Fruit fly (Drosophila melanogaster) whole organism, embryonic: Measurements from ENCODE around the gene Dis3l2.

Source experiments
- ATbp ChIP-seq: fragments of 200-800 bp; sonication (Bioruptor generic); optimal IDR thresholded peaks from 2 replicates; lab custom pipeline; 2017; ENCODE audit warnings: missing biosample characterization, mild to moderate bottlenecking, missing genetic modification characterization, missing genetic modification reagents
- CG10274 ChIP-seq: fragments of 200-800 bp; sonication (Bioruptor generic); optimal IDR thresholded peaks from 3 replicates; lab custom pipeline; 2017; ENCODE audit warnings: missing biosample characterization, mild to moderate bottlenecking, missing genetic modification characterization
- CG10979 ChIP-seq: fragments of 200-800 bp; sonication (Bioruptor generic); optimal IDR thresholded peaks from 2 replicates; lab custom pipeline; 2018; ENCODE audit warnings: missing biosample characterization, mild to moderate bottlenecking, missing genetic modification characterization, moderate library complexity
- CG12104 ChIP-seq: fragments of 200-800 bp; sonication (Bioruptor generic); optimal IDR thresholded peaks from 3 replicates; lab custom pipeline; 2016; ENCODE audit warnings: missing biosample characterization, missing genetic modification characterization
- CG14860 ChIP-seq: fragments of 200-800 bp; sonication (Bioruptor generic); IDR thresholded peaks from 3 replicates; pipeline ENCODE4 v1.3.6; 2022; ENCODE audit warnings: missing biosample characterization, missing genetic modification characterization; ENCODE audit not compliant: partially characterized antibody
- CG1792 ChIP-seq: fragments of 200-800 bp; sonication (Bioruptor generic); optimal IDR thresholded peaks from 2 replicates; lab custom pipeline; 2016; ENCODE audit warnings: missing biosample characterization, missing genetic modification characterization
- CG30020 ChIP-seq: fragments of 200-800 bp; optimal IDR thresholded peaks from 2 replicates; lab custom pipeline; 2019; ENCODE audit warnings: missing biosample characterization, mild to moderate bottlenecking, missing genetic modification characterization, moderate library complexity
- CG30431 ChIP-seq: fragments of 200-800 bp; sonication (Bioruptor generic); optimal IDR thresholded peaks from 2 replicates; lab custom pipeline; 2017; ENCODE audit warnings: missing biosample characterization, missing genetic modification characterization
- CG31224 ChIP-seq: fragments of 200-800 bp; sonication (Bioruptor generic); IDR thresholded peaks from 2 replicates; pipeline ENCODE4 v1.3.6; 2022; ENCODE audit warnings: missing biosample characterization, missing genetic modification characterization
- CG32772 ChIP-seq: fragments of 200-800 bp; sonication (Bioruptor generic); IDR thresholded peaks from 2 replicates; pipeline ENCODE4 v1.3.6; 2022; ENCODE audit warnings: missing biosample characterization, missing genetic modification characterization
- CG33213 ChIP-seq: fragments of 200-800 bp; sonication (Bioruptor generic); optimal IDR thresholded peaks from 3 replicates; lab custom pipeline; 2016; ENCODE audit warnings: missing biosample characterization, missing genetic modification characterization
- CG6689 ChIP-seq: fragments of 200-800 bp; sonication (Bioruptor generic); IDR thresholded peaks from 2 replicates; pipeline ENCODE4 v1.3.6; 2022; ENCODE audit warnings: missing biosample characterization, missing genetic modification characterization
- CG8089 ChIP-seq: fragments of 200-800 bp; sonication (Bioruptor generic); optimal IDR thresholded peaks from 3 replicates; lab custom pipeline; 2016; ENCODE audit warnings: missing biosample characterization, missing genetic modification characterization
- CG8359 ChIP-seq: fragments of 200-800 bp; sonication (Bioruptor generic); optimal IDR thresholded peaks from 2 replicates; lab custom pipeline; 2017; ENCODE audit warnings: missing biosample characterization, mild to moderate bottlenecking, missing genetic modification characterization, borderline replicate concordance
- CG9876 ChIP-seq: fragments of 200-800 bp; sonication (Bioruptor generic); optimal IDR thresholded peaks from 2 replicates; lab custom pipeline; 2016; ENCODE audit warnings: missing biosample characterization, missing genetic modification characterization
- D19A ChIP-seq: fragments of 200-800 bp; optimal IDR thresholded peaks from 3 replicates; lab custom pipeline; 2019; ENCODE audit warnings: missing biosample characterization, mild to moderate bottlenecking, missing genetic modification characterization, moderate library complexity
- Dref ChIP-seq: fragments of 200-800 bp; sonication (Bioruptor generic); IDR thresholded peaks from 2 replicates; pipeline ENCODE4 v1.3.6; 2022; ENCODE audit warnings: missing biosample characterization, missing genetic modification characterization
- Eip74EF ChIP-seq, 2 experiments: fragments of 200-800 bp in 1 of 2; fragments of >200 bp in 1 of 2; sonication (Bioruptor generic) in 1 of 2; optimal IDR thresholded peaks; 2 replicates each; lab custom pipeline; 2017 to 2019; ENCODE audit warnings: missing biosample characterization in 2 of 2, missing genetic modification characterization in 2 of 2, mild to moderate bottlenecking in 1 of 2, moderate library complexity in 1 of 2
- HLH3B ChIP-seq: fragments of 200-800 bp; sonication (Bioruptor generic); IDR thresholded peaks from 2 replicates; pipeline ENCODE4 v1.3.6; 2022; ENCODE audit warnings: missing biosample characterization, missing genetic modification characterization
- Hmr ChIP-seq: fragments of 200-800 bp; sonication (Bioruptor generic); optimal IDR thresholded peaks from 3 replicates; lab custom pipeline; 2017; ENCODE audit warnings: mild to moderate bottlenecking, missing biosample characterization, missing genetic modification reagents, missing genetic modification characterization
- Poxn ChIP-seq: fragments of 200-800 bp; sonication (Bioruptor generic); IDR thresholded peaks from 2 replicates; pipeline ENCODE4 v1.3.6; 2022; ENCODE audit warnings: missing biosample characterization, missing genetic modification characterization
- Ravus ChIP-seq: fragments of 200-800 bp; sonication (Bioruptor generic); IDR thresholded peaks from 2 replicates; pipeline ENCODE4 v1.3.6; 2022; ENCODE audit warnings: missing biosample characterization, missing genetic modification characterization
- Sox100B ChIP-seq: fragments of 200-800 bp; sonication (Bioruptor generic); optimal IDR thresholded peaks from 3 replicates; lab custom pipeline; 2018; ENCODE audit warnings: missing biosample characterization, mild to moderate bottlenecking, missing genetic modification characterization
- Sox102F ChIP-seq: fragments of 200-800 bp; sonication (Bioruptor generic); optimal IDR thresholded peaks from 2 replicates; lab custom pipeline; 2018; ENCODE audit warnings: missing biosample characterization, mild to moderate bottlenecking, missing genetic modification characterization, moderate library complexity
- Sry-δ ChIP-seq: fragments of 200-800 bp; sonication (Bioruptor generic); optimal IDR thresholded peaks from 2 replicates; lab custom pipeline; 2016; ENCODE audit warnings: missing biosample characterization, missing genetic modification characterization
- TFAM ChIP-seq: fragments of 200-800 bp; sonication (Bioruptor generic); optimal IDR thresholded peaks from 2 replicates; lab custom pipeline; 2017; ENCODE audit warnings: missing biosample characterization, missing genetic modification characterization, inconsistent platforms
- Vsx1 ChIP-seq: fragments of 200-800 bp; sonication (Bioruptor generic); optimal IDR thresholded peaks from 2 replicates; lab custom pipeline; 2017; ENCODE audit warnings: missing biosample characterization, mild to moderate bottlenecking, missing genetic modification characterization, missing genetic modification reagents
- ab ChIP-seq: fragments of 200-800 bp; sonication (Bioruptor generic); optimal IDR thresholded peaks from 2 replicates; lab custom pipeline; 2016; ENCODE audit warnings: missing biosample characterization, missing genetic modification characterization
- abd-A ChIP-seq: fragments of 200-800 bp; sonication (Bioruptor generic); optimal IDR thresholded peaks from 3 replicates; lab custom pipeline; 2019; ENCODE audit warnings: missing biosample characterization, mild to moderate bottlenecking, missing genetic modification characterization, moderate library complexity
- ase ChIP-seq: fragments of 200-800 bp; sonication (Bioruptor generic); IDR thresholded peaks from 3 replicates; pipeline ENCODE4 v1.3.6; 2022; ENCODE audit warnings: missing biosample characterization, missing genetic modification characterization
- btn ChIP-seq: fragments of 200-800 bp; sonication (Bioruptor generic); optimal IDR thresholded peaks from 2 replicates; lab custom pipeline; 2016; ENCODE audit warnings: missing biosample characterization, missing genetic modification characterization
- cad ChIP-seq: fragments of >200 bp; optimal IDR thresholded peaks from 2 replicates; lab custom pipeline; 2017; ENCODE audit warnings: missing biosample characterization, missing genetic modification characterization
- dan ChIP-seq: fragments of 200-800 bp; sonication (Bioruptor generic); IDR thresholded peaks from 2 replicates; pipeline ENCODE4 v1.3.6; 2022; ENCODE audit warnings: missing biosample characterization, missing genetic modification characterization
- dati ChIP-seq: fragments of 200-800 bp; sonication (Bioruptor generic); IDR thresholded peaks from 2 replicates; pipeline ENCODE4 v1.3.6; 2022; ENCODE audit warnings: missing biosample characterization, missing genetic modification characterization
- emc ChIP-seq: fragments of 200-800 bp; sonication (Bioruptor generic); optimal IDR thresholded peaks from 2 replicates; lab custom pipeline; 2016; ENCODE audit warnings: missing biosample characterization, missing genetic modification characterization
- gsb ChIP-seq: fragments of 200-800 bp; sonication (Bioruptor generic); IDR thresholded peaks from 2 replicates; pipeline ENCODE4 v1.3.6; 2022; ENCODE audit warnings: missing biosample characterization, missing genetic modification characterization
- hbn ChIP-seq: fragments of 200-800 bp; sonication (Bioruptor generic); IDR thresholded peaks from 2 replicates; pipeline ENCODE4 v1.3.6; 2022; ENCODE audit warnings: missing biosample characterization, missing genetic modification characterization; ENCODE audit not compliant: partially characterized antibody
- hth ChIP-seq: fragments of >200 bp; optimal IDR thresholded peaks from 2 replicates; lab custom pipeline; 2017; ENCODE audit warnings: inconsistent platforms
- insv ChIP-seq, 2 experiments: fragments of 200-800 bp; sonication (Bioruptor generic); optimal IDR thresholded peaks; 3 replicates each; lab custom pipeline; 2016 to 2018; ENCODE audit warnings: missing biosample characterization in 2 of 2, missing genetic modification characterization in 2 of 2
- jigr1 ChIP-seq: fragments of 200-800 bp; sonication (Bioruptor generic); IDR thresholded peaks from 3 replicates; pipeline ENCODE4 v1.3.6; 2022; ENCODE audit warnings: missing biosample characterization, missing genetic modification characterization
- kay ChIP-seq: fragments of 200-800 bp; sonication (Bioruptor generic); optimal IDR thresholded peaks from 2 replicates; lab custom pipeline; 2016; ENCODE audit warnings: missing biosample characterization, missing genetic modification characterization
- nom ChIP-seq: fragments of 200-800 bp; sonication (Bioruptor generic); optimal IDR thresholded peaks from 2 replicates; lab custom pipeline; 2017; ENCODE audit warnings: missing biosample characterization, missing genetic modification characterization, mild to moderate bottlenecking, moderate library complexity, missing genetic modification reagents
- onecut ChIP-seq: fragments of 200-800 bp; sonication (Bioruptor generic); IDR thresholded peaks from 2 replicates; pipeline ENCODE4 v1.3.6; 2022; ENCODE audit warnings: missing biosample characterization, missing genetic modification characterization
- p53 ChIP-seq: fragments of 200-800 bp; sonication (Bioruptor generic); optimal IDR thresholded peaks from 2 replicates; lab custom pipeline; 2016; ENCODE audit warnings: missing biosample characterization, missing genetic modification characterization
- pb ChIP-seq: fragments of 200-800 bp; sonication (Bioruptor generic); optimal IDR thresholded peaks from 3 replicates; lab custom pipeline; 2016; ENCODE audit warnings: missing biosample characterization, missing genetic modification characterization
- repo ChIP-seq: fragments of 200-800 bp; sonication (Bioruptor generic); optimal IDR thresholded peaks from 2 replicates; lab custom pipeline; 2016; ENCODE audit warnings: missing biosample characterization, missing genetic modification characterization
- run ChIP-seq: fragments of 200-800 bp; sonication (Bioruptor generic); optimal IDR thresholded peaks from 3 replicates; lab custom pipeline; 2018; ENCODE audit warnings: missing biosample characterization, mild to moderate bottlenecking, missing genetic modification characterization
- slbo ChIP-seq: fragments of 200-800 bp; sonication (Bioruptor generic); IDR thresholded peaks from 2 replicates; pipeline ENCODE4 v1.3.6; 2022; ENCODE audit warnings: missing biosample characterization, missing genetic modification characterization
- ssp ChIP-seq: fragments of 200-800 bp; sonication (Bioruptor generic); IDR thresholded peaks from 2 replicates; pipeline ENCODE4 v1.3.6; 2022; ENCODE audit warnings: missing biosample characterization, missing genetic modification characterization
- wek ChIP-seq: fragments of 200-800 bp; sonication (Bioruptor generic); optimal IDR thresholded peaks from 3 replicates; lab custom pipeline; 2018; ENCODE audit warnings: missing biosample characterization, mild to moderate bottlenecking, missing genetic modification characterization, moderate library complexity

Gene Dis3l2

dm6 chr3L:257618-258475 lies 45.3 kb downstream of the Dis3l2 start, which contains the start of the genes DIP2 and wac (continued):
- TF ChIP-seq CG6689 (GFP tag; lab: Robert Waterston, UW): peak; percentile 40; the same call in 1 of the 2 replicates
- TF ChIP-seq Poxn (GFP tag; lab: Robert Waterston, UW): no peak
- TF ChIP-seq Hmr (GFP tag; lab: Kevin White, UChicago): no peak
- TF ChIP-seq CG8359 (GFP tag; lab: Kevin White, UChicago): no peak
- TF ChIP-seq gsb (GFP tag; lab: Robert Waterston, UW): no peak
- peak; percentile 42 for TF ChIP-seq CG10979 (tag; lab: Kevin White, UChicago)
- peak; percentile 49 for TF ChIP-seq kay (GFP tag; lab: Kevin White, UChicago)
- peak; percentile 54 for TF ChIP-seq D19A (tag; lab: Kevin White, UChicago)
- no peak for TF ChIP-seq Eip74EF (GFP tag; optimal IDR thresholded peaks at IDR 0.05; lab: Kevin White, UChicago)
- TF ChIP-seq dan: no peak
- peak; percentile 71 for TF ChIP-seq CG32772 (GFP tag; lab: Robert Waterston, UW)
- TF ChIP-seq CG9876 (GFP tag; lab: Kevin White, UChicago): peak; percentile 75
- TF ChIP-seq slbo: peak; percentile 89
- peak in 1 of 2 experiments; percentile 49 for TF ChIP-seq insv (GFP tag; optimal IDR thresholded peaks at IDR 0.05; lab: Kevin White, UChicago)
- no peak for TF ChIP-seq run (tag; lab: Kevin White, UChicago)
- TF ChIP-seq CG12104: peak; percentile 3
- no peak for TF ChIP-seq Sox100B (GFP tag; lab: Kevin White, UChicago)
- TF ChIP-seq CG33213 (GFP tag; lab: Kevin White, UChicago): peak; percentile 91
- peak; percentile 76 for TF ChIP-seq p53 (GFP tag; lab: Kevin White, UChicago)
- TF ChIP-seq ase (GFP tag; lab: Robert Waterston, UW): peak; percentile 65
- TF ChIP-seq repo (GFP tag; lab: Kevin White, UChicago): peak; percentile 33
- no peak for TF ChIP-seq TFAM (GFP tag; lab: Kevin White, UChicago)
- TF ChIP-seq abd-A: no peak
- TF ChIP-seq CG14860 (GFP tag; lab: Robert Waterston, UW): peak; percentile 76
- peak; percentile 85 for TF ChIP-seq hbn (GFP tag; lab: Robert Waterston, UW)
- no peak for TF ChIP-seq Vsx1 (GFP tag; lab: Kevin White, UChicago)
- peak; percentile 4 for TF ChIP-seq ATbp (GFP tag; lab: Kevin White, UChicago)
- TF ChIP-seq Ravus (GFP tag; lab: Robert Waterston, UW): no peak
- no peak for TF ChIP-seq hth (lab: Kevin White, UChicago)
- no peak for TF ChIP-seq CG10274 (GFP tag; lab: Kevin White, UChicago)
- no peak for TF ChIP-seq wek (GFP tag; lab: Kevin White, UChicago)
- peak; percentile 73 for TF ChIP-seq CG8089 (GFP tag; lab: Kevin White, UChicago)
- TF ChIP-seq onecut (GFP tag; lab: Robert Waterston, UW): peak; percentile 91
- no peak for TF ChIP-seq dati (GFP tag; lab: Robert Waterston, UW)
- TF ChIP-seq cad (GFP tag; lab: Kevin White, UChicago): no peak
- no peak for TF ChIP-seq Sox102F (GFP tag; lab: Kevin White, UChicago)
- peak; percentile 86 for TF ChIP-seq ab
- no peak for TF ChIP-seq nom (GFP tag; lab: Kevin White, UChicago)
- TF ChIP-seq Sry-δ (GFP tag; lab: Kevin White, UChicago): peak; percentile 98
- peak; percentile 14 for TF ChIP-seq CG30431 (GFP tag; lab: Kevin White, UChicago)
- peak; percentile 60 for TF ChIP-seq btn (GFP tag; lab: Kevin White, UChicago)
- TF ChIP-seq jigr1 (GFP tag; lab: Robert Waterston, UW): no peak
- peak; percentile 53; the same call in 1 of the 2 replicates for TF ChIP-seq ssp (GFP tag; lab: Robert Waterston, UW)
- TF ChIP-seq HLH3B (GFP tag; lab: Robert Waterston, UW): peak; percentile 58; the same call in 1 of the 2 replicates
- TF ChIP-seq emc (GFP tag; lab: Kevin White, UChicago): peak; percentile 25
- peak; percentile 55 for TF ChIP-seq CG31224 (GFP tag; lab: Robert Waterston, UW)
- peak; percentile 69 for TF ChIP-seq CG1792 (GFP tag; lab: Kevin White, UChicago)
- TF ChIP-seq CG30020: peak; percentile 73
- TF ChIP-seq Dref (GFP tag; lab: Robert Waterston, UW): peak; percentile 84
- peak; percentile 53 for TF ChIP-seq pb (GFP tag; lab: Kevin White, UChicago)
